Worm (Caenorhabditis elegans) whole organism, late embryonic: Measurements from ENCODE around the gene soc-1.

Experiments
- F13H6.1 ChIP-seq: sonication (generic microtip); optimal IDR thresholded peaks from 2 replicates; lab custom pipeline; 2016; ENCODE audit warnings: missing genetic modification characterization, missing compliant biosample characterization
- K09A11.1 ChIP-seq: sonication (generic microtip); optimal IDR thresholded peaks from 2 replicates; lab custom pipeline; 2017; ENCODE audit warnings: antibody characterized with exemption, mild to moderate bottlenecking, missing genetic modification characterization, missing compliant biosample characterization; ENCODE audit not compliant: insufficient read depth
- Y22D7AL.16 ChIP-seq: sonication (generic microtip); optimal IDR thresholded peaks from 2 replicates; lab custom pipeline; 2016; ENCODE audit warnings: missing genetic modification characterization, missing compliant biosample characterization
- ceh-14 ChIP-seq: sonication (generic microtip); optimal IDR thresholded peaks from 2 replicates; lab custom pipeline; 2016; ENCODE audit warnings: missing genotype, missing genetic modification characterization, missing compliant biosample characterization
- ceh-2 ChIP-seq: sonication (generic microtip); optimal IDR thresholded peaks from 2 replicates; lab custom pipeline; 2016; ENCODE audit warnings: missing genotype, missing genetic modification characterization, missing compliant biosample characterization
- ceh-22 ChIP-seq: sonication (generic microtip); optimal IDR thresholded peaks from 2 replicates; lab custom pipeline; 2017; ENCODE audit warnings: missing biosample characterization, missing genetic modification characterization
- ceh-30 ChIP-seq: fragments of 150-350 bp; optimal IDR thresholded peaks from 2 replicates; lab custom pipeline; 2014; ENCODE audit warnings: missing biosample characterization, missing genetic modification characterization
- ceh-31 ChIP-seq: sonication (generic microtip); optimal IDR thresholded peaks from 2 replicates; lab custom pipeline; 2016; ENCODE audit warnings: missing genetic modification characterization, missing compliant biosample characterization
- ceh-34 ChIP-seq: sonication (generic microtip); optimal IDR thresholded peaks from 2 replicates; lab custom pipeline; 2016; ENCODE audit warnings: mild to moderate bottlenecking, missing genetic modification characterization, missing compliant biosample characterization
- che-1 ChIP-seq: sonication (generic microtip); optimal IDR thresholded peaks from 2 replicates; lab custom pipeline; 2016; ENCODE audit warnings: mild to moderate bottlenecking, missing genetic modification characterization, missing compliant biosample characterization
- dmd-4 ChIP-seq: sonication (generic microtip); optimal IDR thresholded peaks from 2 replicates; lab custom pipeline; 2016; ENCODE audit warnings: borderline replicate concordance, missing genetic modification characterization, missing compliant biosample characterization
- elt-4 ChIP-seq: sonication (generic microtip); optimal IDR thresholded peaks from 2 replicates; lab custom pipeline; 2016; ENCODE audit warnings: missing genetic modification characterization, missing compliant biosample characterization
- ets-4 ChIP-seq: sonication (generic microtip); optimal IDR thresholded peaks from 2 replicates; lab custom pipeline; 2016; ENCODE audit warnings: missing genetic modification characterization, missing compliant biosample characterization
- fkh-6 ChIP-seq: sonication (generic microtip); optimal IDR thresholded peaks from 2 replicates; lab custom pipeline; 2016; ENCODE audit warnings: missing genetic modification characterization, missing compliant biosample characterization
- hlh-13 ChIP-seq: fragments of 200-800 bp; sonication (Bioruptor generic); optimal IDR thresholded peaks from 2 replicates; lab custom pipeline; 2018; ENCODE audit warnings: mild to moderate bottlenecking, missing genetic modification characterization, missing compliant biosample characterization
- hlh-15 ChIP-seq: sonication (generic microtip); optimal IDR thresholded peaks from 2 replicates; lab custom pipeline; 2016; ENCODE audit warnings: missing genetic modification characterization, missing compliant biosample characterization
- hlh-30 ChIP-seq: sonication (generic microtip); optimal IDR thresholded peaks from 2 replicates; lab custom pipeline; 2017; ENCODE audit warnings: antibody characterized with exemption, missing genetic modification characterization, missing compliant biosample characterization; ENCODE audit not compliant: insufficient read depth
- hlh-8 ChIP-seq: sonication (generic microtip); optimal IDR thresholded peaks from 2 replicates; lab custom pipeline; 2016; ENCODE audit warnings: missing genotype, missing genetic modification characterization, missing compliant biosample characterization
- lin-11 ChIP-seq: fragments of 200-800 bp; sonication (Bioruptor generic); optimal IDR thresholded peaks from 2 replicates; lab custom pipeline; 2018; ENCODE audit warnings: mild to moderate bottlenecking, missing genetic modification characterization, missing compliant biosample characterization
- mec-3 ChIP-seq: sonication (generic microtip); optimal IDR thresholded peaks from 2 replicates; lab custom pipeline; 2016; ENCODE audit warnings: borderline replicate concordance, missing genetic modification characterization, missing compliant biosample characterization
- npax-4 ChIP-seq: sonication (generic microtip); optimal IDR thresholded peaks from 2 replicates; lab custom pipeline; 2016; ENCODE audit warnings: missing genetic modification characterization, missing compliant biosample characterization
- odd-2 ChIP-seq: sonication (generic microtip); optimal IDR thresholded peaks from 2 replicates; lab custom pipeline; 2017; ENCODE audit warnings: antibody characterized with exemption, mild to moderate bottlenecking, missing genetic modification characterization, missing compliant biosample characterization
- pat-9 ChIP-seq: fragments of 200-800 bp; sonication (Bioruptor generic); optimal IDR thresholded peaks from 2 replicates; lab custom pipeline; 2018; ENCODE audit warnings: mild to moderate bottlenecking, missing genetic modification characterization, moderate library complexity, missing compliant biosample characterization
- pha-4 ChIP-seq: fragments of 150-350 bp; optimal IDR thresholded peaks from 2 replicates; lab custom pipeline; 2018; ENCODE audit warnings: missing biosample characterization, missing genetic modification reagents, missing genetic modification characterization
- pqm-1 ChIP-seq: sonication (generic microtip); optimal IDR thresholded peaks from 2 replicates; lab custom pipeline; 2016; ENCODE audit warnings: missing genetic modification characterization, missing compliant biosample characterization
- pros-1 ChIP-seq: fragments of 150-350 bp; optimal IDR thresholded peaks from 2 replicates; lab custom pipeline; 2014; ENCODE audit warnings: missing biosample characterization, missing genetic modification reagents, missing genetic modification characterization
- ref-2 ChIP-seq: sonication (generic microtip); optimal IDR thresholded peaks from 2 replicates; lab custom pipeline; 2016; ENCODE audit warnings: missing genetic modification characterization, missing compliant biosample characterization
- rnt-1 ChIP-seq: sonication (generic microtip); optimal IDR thresholded peaks from 2 replicates; lab custom pipeline; 2016; ENCODE audit warnings: missing genetic modification characterization, missing compliant biosample characterization
- sdc-2 ChIP-seq: sonication (generic microtip); optimal IDR thresholded peaks from 2 replicates; lab custom pipeline; 2016; ENCODE audit warnings: missing genotype, missing genetic modification characterization, missing compliant biosample characterization
- sox-4 ChIP-seq: sonication (generic microtip); optimal IDR thresholded peaks from 2 replicates; lab custom pipeline; 2017; ENCODE audit warnings: mild to moderate bottlenecking, missing genetic modification characterization, inconsistent platforms, missing compliant biosample characterization
- syd-9 ChIP-seq: sonication (generic microtip); optimal IDR thresholded peaks from 2 replicates; lab custom pipeline; 2016; ENCODE audit warnings: mild to moderate bottlenecking, missing genetic modification characterization, moderate library complexity, missing compliant biosample characterization
- tbx-2 ChIP-seq: sonication (generic microtip); optimal IDR thresholded peaks from 2 replicates; lab custom pipeline; 2016; ENCODE audit warnings: missing genetic modification characterization, missing compliant biosample characterization
- tbx-7 ChIP-seq: sonication (generic microtip); optimal IDR thresholded peaks from 2 replicates; lab custom pipeline; 2016; ENCODE audit warnings: missing genotype, missing genetic modification characterization, missing compliant biosample characterization
- zip-5 ChIP-seq: sonication (generic microtip); optimal IDR thresholded peaks from 2 replicates; lab custom pipeline; 2016; ENCODE audit warnings: missing genetic modification characterization, missing compliant biosample characterization
- ztf-16 ChIP-seq: sonication (generic microtip); optimal IDR thresholded peaks from 2 replicates; lab custom pipeline; 2017; ENCODE audit warnings: missing genetic modification characterization, missing compliant biosample characterization

Gene soc-1

DNA sequence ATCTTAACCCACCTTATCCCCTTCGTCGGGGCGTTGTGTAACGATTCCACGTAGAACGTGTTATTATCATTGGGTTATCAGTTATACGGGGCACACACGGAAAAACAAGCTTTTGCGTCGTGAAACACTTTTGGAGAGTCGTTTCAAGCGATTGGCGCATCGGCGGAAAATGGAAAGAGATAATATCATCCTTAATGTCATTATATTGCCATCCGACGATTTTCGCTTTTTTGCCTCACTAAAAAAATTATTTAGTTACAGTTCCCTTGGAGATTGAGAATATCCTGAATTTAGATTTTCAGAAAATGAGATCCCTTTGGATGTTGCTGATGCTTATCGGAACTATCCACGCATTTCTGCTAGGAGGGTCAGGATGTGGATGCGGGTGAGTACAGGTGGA, 5.8 kb downstream of the soc-1 start, which contains the start of gene F41F3.8:
Gene F41F3.8, plus strand, starts transcription at position 301 of the 400 bp plus-strand sequence.
- no peak for TF ChIP-seq ceh-2 (tag; lab: Kevin White, UChicago)
- TF ChIP-seq ceh-14 (tag; lab: Kevin White, UChicago): no peak
- no peak for TF ChIP-seq K09A11.1
- TF ChIP-seq ceh-34 (tag; lab: Kevin White, UChicago): no peak
- TF ChIP-seq ceh-30 (tag; lab: Kevin White, UChicago): no peak
- TF ChIP-seq hlh-13 (GFP tag; lab: Kevin White, UChicago): no peak
- no peak for TF ChIP-seq tbx-2 (tag; lab: Kevin White, UChicago)
- no peak for TF ChIP-seq pqm-1 (tag; lab: Kevin White, UChicago)
- no peak for TF ChIP-seq fkh-6 (tag; lab: Kevin White, UChicago)
- no peak for TF ChIP-seq zip-5 (tag; lab: Kevin White, UChicago)
- no peak for TF ChIP-seq syd-9 (tag; lab: Kevin White, UChicago)
- TF ChIP-seq pat-9 (tag; lab: Kevin White, UChicago): no peak
- TF ChIP-seq ceh-31 (tag; lab: Kevin White, UChicago): no peak
- TF ChIP-seq sdc-2 (tag; lab: Kevin White, UChicago): no peak
- TF ChIP-seq, all 69 proteins: peak for 0

DNA sequence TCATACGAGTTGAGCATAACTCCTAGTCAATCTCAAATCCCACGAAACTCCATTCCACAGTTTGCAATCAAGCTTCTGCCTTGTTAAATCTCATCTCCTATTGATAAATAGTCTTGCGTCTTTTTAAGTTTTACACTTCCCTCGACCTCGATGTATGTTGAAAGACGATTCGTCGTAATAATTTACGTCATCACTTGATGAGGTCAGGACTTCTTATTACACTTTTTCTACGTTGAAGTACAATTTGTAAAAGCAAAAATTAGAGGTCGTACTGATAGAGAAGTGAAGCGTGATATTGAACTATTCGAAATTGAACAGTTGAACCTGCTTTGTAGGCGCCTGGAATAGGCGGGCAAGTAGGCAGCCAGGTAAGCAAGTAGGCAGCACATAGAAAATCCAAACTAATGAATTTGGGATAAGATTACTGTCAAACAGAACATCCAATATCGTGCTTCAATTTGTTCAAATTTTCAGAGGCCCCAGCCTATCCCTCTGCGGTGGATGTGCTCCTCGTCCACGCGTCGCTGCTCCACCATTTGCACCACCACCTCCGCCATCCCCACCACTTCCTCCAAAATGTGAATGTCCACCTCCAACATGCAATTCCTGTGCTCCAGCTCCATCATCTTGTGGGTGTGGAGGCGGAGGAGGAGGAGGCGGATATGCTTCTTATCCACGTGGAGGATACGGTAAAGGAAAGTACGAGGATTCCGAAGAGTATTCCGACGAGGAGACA, 7.1 kb downstream of the soc-1 start:
- TF ChIP-seq pha-4 (tag; lab: Kevin White, UChicago): no peak
- TF ChIP-seq rnt-1 (tag; lab: Kevin White, UChicago): no peak
- TF ChIP-seq tbx-7 (tag; lab: Kevin White, UChicago): no peak

DNA sequence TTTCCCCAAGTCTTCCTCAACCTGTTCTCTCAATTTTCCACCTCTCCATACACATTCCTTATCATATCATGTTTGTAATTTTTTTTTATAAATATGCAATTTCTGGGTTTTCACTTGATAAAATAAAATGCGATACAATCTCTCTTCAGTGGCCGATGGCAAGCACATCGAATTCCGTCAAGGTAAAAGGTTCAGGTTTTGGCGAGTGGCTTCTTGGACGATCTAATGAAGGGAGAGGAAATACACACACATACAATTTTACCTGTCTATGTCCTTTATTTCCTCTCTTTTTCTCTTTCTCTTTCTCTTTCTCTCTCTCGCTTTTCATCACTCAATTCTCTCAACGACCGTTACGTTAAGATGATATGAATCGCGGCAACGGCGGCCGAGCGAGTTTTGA, 8.7 kb downstream of the soc-1 start:
- TF ChIP-seq pat-9 (tag; lab: Kevin White, UChicago) (no peak), ref-2 (tag; lab: Kevin White, UChicago) (no peak), hlh-15 (no peak)
- TF ChIP-seq, all 69 proteins: peak for 0

DNA sequence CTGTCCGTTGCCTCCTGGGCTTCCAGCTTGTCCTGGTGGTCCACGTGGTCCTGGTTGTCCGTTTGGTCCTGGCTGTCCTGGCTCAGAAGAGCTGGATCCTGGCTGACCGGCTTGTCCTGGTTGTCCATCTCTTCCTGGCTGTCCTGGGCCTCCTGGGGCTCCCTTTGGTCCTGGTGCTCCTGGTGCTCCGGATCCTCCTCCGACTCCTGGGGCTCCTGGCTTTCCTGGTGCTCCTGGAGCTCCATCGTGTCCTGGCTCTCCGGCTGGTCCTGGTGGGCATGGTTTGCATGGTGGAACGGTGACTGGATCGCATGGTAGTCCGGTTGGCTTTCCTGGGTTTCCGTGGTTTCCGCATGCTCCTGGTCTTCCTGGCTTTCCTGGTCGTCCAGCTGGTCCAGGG, 10.3 kb downstream of the soc-1 start:
- TF ChIP-seq che-1 (tag; lab: Kevin White, UChicago): no peak
- no peak for TF ChIP-seq sdc-2 (tag; lab: Kevin White, UChicago)
- peak; percentile 26 for TF ChIP-seq elt-4 (tag; lab: Kevin White, UChicago)
- TF ChIP-seq mec-3: peak; percentile 13

DNA sequence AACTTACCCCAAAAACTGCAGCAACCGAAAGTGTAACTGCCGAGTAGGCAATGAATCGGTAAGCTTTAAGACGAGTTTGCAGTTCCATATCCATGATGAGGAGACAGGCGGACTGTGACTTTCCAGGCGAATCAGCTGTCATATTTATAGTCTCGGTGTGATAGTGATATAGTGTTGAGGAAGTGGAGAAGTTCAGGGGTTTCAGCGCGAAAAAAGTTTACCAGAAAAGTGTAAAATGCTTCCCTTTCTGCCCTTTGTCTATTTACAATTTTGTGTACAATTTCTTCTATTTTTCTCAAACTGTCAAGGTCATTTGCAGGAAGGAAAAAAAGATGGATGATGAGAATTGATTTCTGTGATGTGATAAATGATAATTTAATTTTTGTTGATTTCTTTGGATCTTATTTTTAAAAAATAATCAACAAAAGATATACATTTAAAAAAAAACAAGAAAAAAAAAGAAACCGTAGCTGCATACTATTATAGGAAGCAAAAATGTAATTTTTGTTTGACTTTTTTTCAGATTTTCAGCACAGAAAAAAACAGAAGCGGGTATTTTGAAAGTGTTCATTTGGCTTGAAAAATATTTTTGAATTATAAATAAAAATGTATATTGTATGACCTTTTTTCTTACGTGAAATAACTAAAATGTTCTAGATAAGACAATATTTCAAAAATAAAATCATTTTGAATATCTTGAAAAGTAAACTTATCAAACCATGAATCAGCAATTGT, 11.3 kb downstream of the soc-1 start, which contains the start of the genes col-139 and F41F3.1:
Gene col-139, minus strand, starts transcription at position 101 of the 735 bp plus-strand sequence.
Gene F41F3.1, plus strand, starts transcription at position 685 of the 735 bp plus-strand sequence.
- TF ChIP-seq hlh-8: no peak
- TF ChIP-seq ets-4 (tag; lab: Kevin White, UChicago): no peak
- TF ChIP-seq hlh-30 (tag; lab: Kevin White, UChicago): no peak
- TF ChIP-seq odd-2 (tag; lab: Kevin White, UChicago): no peak
- no peak for TF ChIP-seq dmd-4 (tag; lab: Kevin White, UChicago)
- no peak for TF ChIP-seq pros-1 (tag; lab: Kevin White, UChicago)
- TF ChIP-seq ceh-22 (tag; lab: Kevin White, UChicago): no peak
- TF ChIP-seq npax-4 (tag; lab: Kevin White, UChicago): no peak
- no peak for TF ChIP-seq Y22D7AL.16
- no peak for TF ChIP-seq lin-11
- TF ChIP-seq ztf-16 (tag; lab: Kevin White, UChicago): no peak
- no peak for TF ChIP-seq sox-4 (tag; lab: Kevin White, UChicago)
- TF ChIP-seq mec-3: no peak
- TF ChIP-seq F13H6.1 (tag; lab: Kevin White, UChicago): no peak
